Fruit fly (Drosophila melanogaster): ENCODE measurements around the gene PTPMT1.

Gene PTPMT1

dm6 chr3R:23803668-23804067, 45.5 kb downstream of the PTPMT1 start, which contains the start of gene CG34355 (continued):
- TF ChIP-seq ATbp (GFP tag; optimal IDR thresholded peaks at IDR 0.05): peak; percentile 66
- peak; percentile 82 for TF ChIP-seq CG17912 (GFP tag; optimal IDR thresholded peaks at IDR 0.05)
- TF ChIP-seq Spps (tag; optimal IDR thresholded peaks at IDR 0.05): peak; percentile 21
- peak; percentile 22 for TF ChIP-seq CG9817 (tag; optimal IDR thresholded peaks at IDR 0.05)
- TF ChIP-seq kah (GFP tag; optimal IDR thresholded peaks at IDR 0.05): peak; percentile 43
- peak; percentile 6 for TF ChIP-seq Ssrp (tag; optimal IDR thresholded peaks at IDR 0.05)
- TF ChIP-seq CG18619 (GFP tag; optimal IDR thresholded peaks at IDR 0.05): peak; percentile 71
- TF ChIP-seq Lhr (GFP tag; optimal IDR thresholded peaks at IDR 0.05): peak; percentile 19
- TF ChIP-seq Bdp1 (GFP tag; optimal IDR thresholded peaks at IDR 0.05): peak; percentile 7
- peak; percentile 54 for TF ChIP-seq CG12391 (tag; optimal IDR thresholded peaks at IDR 0.05)
- TF ChIP-seq Hey (tag; optimal IDR thresholded peaks at IDR 0.05): peak; percentile 5
- TF ChIP-seq CG2202 (tag; optimal IDR thresholded peaks at IDR 0.05): peak; percentile 66
- peak; percentile 46 for TF ChIP-seq CG17186 (GFP tag; optimal IDR thresholded peaks at IDR 0.05)
- peak; percentile 42 for TF ChIP-seq CG33557 (GFP tag; optimal IDR thresholded peaks at IDR 0.05)
- peak; percentile 78 for TF ChIP-seq NfI (GFP tag; optimal IDR thresholded peaks at IDR 0.05)
- peak; percentile 36; the same call in 1 of the 2 replicates for TF ChIP-seq seq (GFP tag; IDR thresholded peaks at IDR 0.05)
- TF ChIP-seq fd64A (GFP tag; optimal IDR thresholded peaks at IDR 0.05): peak; percentile 81
- TF ChIP-seq org-1 (GFP tag; optimal IDR thresholded peaks at IDR 0.05): peak; percentile 5
- peak; percentile 56; the same call in 1 of the 2 replicates for TF ChIP-seq chm (GFP tag; IDR thresholded peaks at IDR 0.05)
- TF ChIP-seq ac (GFP tag; optimal IDR thresholded peaks at IDR 0.05): peak; percentile 18
- TF ChIP-seq pho (GFP tag; optimal IDR thresholded peaks at IDR 0.05): no peak
- TF ChIP-seq NC2β (GFP tag; optimal IDR thresholded peaks at IDR 0.05): peak; percentile 7
- TF ChIP-seq CG6854 (GFP tag; optimal IDR thresholded peaks at IDR 0.05): peak; percentile 42
- TF ChIP-seq wek (GFP tag; optimal IDR thresholded peaks at IDR 0.05): peak; percentile 80
- TF ChIP-seq bsh (GFP tag; optimal IDR thresholded peaks at IDR 0.05): peak in 1 of 2 experiments; percentile 58
- no peak for TF ChIP-seq br (optimal IDR thresholded peaks at IDR 0.05)
- TF ChIP-seq CG13775 (GFP tag; optimal IDR thresholded peaks at IDR 0.05): peak; percentile 47
- TF ChIP-seq CG2889 (GFP tag; IDR thresholded peaks at IDR 0.05): no peak
- TF ChIP-seq vfl (GFP tag; optimal IDR thresholded peaks at IDR 0.05): no peak
- peak; percentile 84 for TF ChIP-seq CG17568 (GFP tag; optimal IDR thresholded peaks at IDR 0.05)
- TF ChIP-seq CrebB (tag; optimal IDR thresholded peaks at IDR 0.05): peak; percentile 37
- TF ChIP-seq Ets97D (GFP tag; optimal IDR thresholded peaks at IDR 0.05): peak; percentile 96
- peak; percentile 80 for TF ChIP-seq CG12219 (GFP tag; optimal IDR thresholded peaks at IDR 0.05)
- TF ChIP-seq Taf1 (GFP tag; IDR thresholded peaks at IDR 0.05): no peak
- peak; percentile 75 for TF ChIP-seq CG6813 (GFP tag; optimal IDR thresholded peaks at IDR 0.05)
- TF ChIP-seq D (optimal IDR thresholded peaks at IDR 0.05): no peak
- TF ChIP-seq D (GFP tag; optimal IDR thresholded peaks at IDR 0.05): peak; percentile 56
- TF ChIP-seq CG11696 (GFP tag; IDR thresholded peaks at IDR 0.05): peak; percentile 33; the same call in 1 of the 2 replicates
- no peak for TF ChIP-seq H2.0 (GFP tag; IDR thresholded peaks at IDR 0.05)
- TF ChIP-seq CG3163 (GFP tag; optimal IDR thresholded peaks at IDR 0.05): no peak
- no peak for TF ChIP-seq hkb (optimal IDR thresholded peaks at IDR 0.05)
- TF ChIP-seq hkb (GFP tag; IDR thresholded peaks at IDR 0.05): 0 out of 2 replicates have a peak, but pooled peaks have one; percentile 17
- TF ChIP-seq btn (GFP tag; optimal IDR thresholded peaks at IDR 0.05): peak; percentile 30
- peak; percentile 15 for TF ChIP-seq CG16863 (GFP tag; optimal IDR thresholded peaks at IDR 0.05)
- TF ChIP-seq Fer3 (tag; optimal IDR thresholded peaks at IDR 0.05): no peak
- TF ChIP-seq Blimp-1 (GFP tag; optimal IDR thresholded peaks at IDR 0.05): no peak
- TF ChIP-seq CG6254 (GFP tag; optimal IDR thresholded peaks at IDR 0.05): peak; percentile 63
- TF ChIP-seq ci (GFP tag; IDR thresholded peaks at IDR 0.05): peak; percentile 94
- TF ChIP-seq CG12744 (GFP tag; optimal IDR thresholded peaks at IDR 0.05): peak; percentile 19
- TF ChIP-seq CG9437 (GFP tag; optimal IDR thresholded peaks at IDR 0.05): peak; percentile 56
- peak; percentile 62 for TF ChIP-seq CG15011 (GFP tag; optimal IDR thresholded peaks at IDR 0.05)
